Worm (Caenorhabditis elegans): ENCODE results near the gene csb-1.

Gene csb-1

DNA sequence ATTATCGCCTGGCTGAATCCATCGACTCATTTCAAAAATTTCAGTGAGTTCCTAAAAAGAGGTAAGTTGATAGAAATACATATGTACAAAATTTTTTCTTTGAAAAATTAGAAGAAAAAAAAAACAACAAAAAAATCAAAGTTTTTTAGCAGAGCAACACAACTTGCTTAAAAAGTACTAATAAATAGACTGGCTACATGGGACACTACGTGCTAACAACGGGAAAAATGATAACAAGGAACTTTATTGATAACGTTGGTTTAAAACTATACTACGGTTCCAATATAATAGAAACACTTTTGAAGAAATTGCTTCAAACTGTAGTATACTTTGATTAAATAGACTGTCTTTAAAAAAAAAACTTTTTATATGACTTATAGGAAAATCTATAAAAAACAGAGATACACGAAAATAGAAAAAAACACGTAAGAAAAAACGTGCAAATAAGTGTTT is 27.2 kb downstream of the csb-1 start, which contains the start of gene acox-1.6:
acox-1.6 (minus strand) TSS at position 51 of the 453 bp plus-strand sequence.
- TF ChIP-seq dmd-4 (tag; optimal IDR thresholded peaks at IDR 0.05): no peak
- TF ChIP-seq fos-1 (tag; optimal IDR thresholded peaks at IDR 0.05): peak; percentile 46
- no peak for TF ChIP-seq nhr-23 (tag; optimal IDR thresholded peaks at IDR 0.05)

DNA sequence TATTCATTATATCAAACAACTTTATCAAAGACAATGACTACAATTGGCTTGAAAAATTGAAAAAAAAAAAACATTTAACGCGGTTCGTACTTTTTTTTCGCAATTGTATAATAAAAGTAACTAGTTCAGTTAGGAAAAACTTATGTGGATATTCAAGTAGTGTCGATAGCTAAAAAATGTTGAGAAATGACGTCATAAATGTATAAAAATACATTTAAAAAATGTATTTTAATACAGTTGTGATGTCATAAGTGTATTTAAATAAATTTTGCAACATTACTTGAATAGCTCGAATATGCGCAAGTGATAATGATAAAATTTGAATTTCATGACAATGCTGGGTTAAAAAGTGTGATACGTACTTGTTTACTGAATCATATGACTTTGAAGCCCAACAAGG is 34.2 kb downstream of the csb-1 start:
- TF ChIP-seq ztf-4 (tag; optimal IDR thresholded peaks at IDR 0.05): no peak
- TF ChIP-seq aly-2 (tag; optimal IDR thresholded peaks at IDR 0.05): no peak
- no peak for TF ChIP-seq ztf-11 (tag; optimal IDR thresholded peaks at IDR 0.05)
- TF ChIP-seq unc-62 (GFP tag; optimal IDR thresholded peaks at IDR 0.05): no peak
- TF ChIP-seq mbf-1 (tag; optimal IDR thresholded peaks at IDR 0.05): no peak
- no peak for TF ChIP-seq C34F6.9 (tag; optimal IDR thresholded peaks at IDR 0.05)
- TF ChIP-seq sem-4 (tag; optimal IDR thresholded peaks at IDR 0.05): no peak
- TF ChIP-seq fos-1 (tag; optimal IDR thresholded peaks at IDR 0.05): no peak

DNA sequence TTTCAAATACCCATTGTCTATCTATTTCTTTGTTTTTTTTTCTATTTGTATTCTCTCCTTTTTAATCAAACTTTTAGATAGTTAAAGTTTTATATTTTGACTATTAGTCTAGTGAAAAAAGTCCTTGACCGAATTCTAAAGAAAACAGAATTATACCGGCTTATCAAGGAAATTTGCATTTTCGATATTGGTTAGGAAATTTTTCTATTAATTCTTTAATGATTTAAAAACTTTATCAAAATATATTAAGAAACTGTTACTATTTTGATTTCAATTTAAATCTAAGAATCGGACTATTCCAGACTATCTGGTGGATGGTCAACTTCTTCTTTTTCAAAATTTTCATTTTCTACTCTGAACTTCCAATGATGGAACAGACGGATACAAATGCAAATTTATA is 37.7 kb downstream of the csb-1 start, which contains the start of gene Y7A5A.20:
Y7A5A.20 (plus strand) TSS at position 301 of the 400 bp plus-strand sequence.
- TF ChIP-seq elt-3 (tag; optimal IDR thresholded peaks at IDR 0.05) (no peak), sma-9 (GFP tag; optimal IDR thresholded peaks at IDR 0.05) (no peak), sma-9 (tag; optimal IDR thresholded peaks at IDR 0.05) (no peak), ZK546.5 (tag; optimal IDR thresholded peaks at IDR 0.05) (no peak), aly-2 (tag; optimal IDR thresholded peaks at IDR 0.05) (no peak), ztf-1 (GFP tag; conservative IDR thresholded peaks at IDR 0.05) (no peak), mab-5 (tag; optimal IDR thresholded peaks at IDR 0.05) (no peak)

DNA sequence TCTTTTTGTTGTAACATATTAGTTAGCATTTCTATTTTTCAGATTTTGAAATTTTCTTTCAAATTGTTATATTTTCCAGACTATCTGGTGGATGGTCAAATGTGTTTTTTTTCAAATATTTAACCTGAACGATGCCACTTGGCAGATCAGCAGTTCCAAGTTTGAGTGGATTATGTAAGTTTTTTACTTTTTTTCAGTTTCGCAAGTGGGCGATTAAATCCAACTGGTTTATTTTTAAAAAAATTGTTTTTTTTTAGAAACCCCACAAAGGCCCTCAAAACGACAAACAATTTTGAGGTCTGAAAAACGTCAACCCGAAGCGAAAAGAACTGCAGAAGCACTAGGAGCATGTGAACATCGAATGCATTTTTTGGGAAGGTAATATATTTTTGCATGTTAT is 38.9 kb downstream of the csb-1 start, which contains the start of gene Y7A5A.9:
Y7A5A.9 (plus strand) TSS at position 301 of the 400 bp plus-strand sequence.
- no peak for TF ChIP-seq Y55F3AM.14 (GFP tag; optimal IDR thresholded peaks at IDR 0.05)

DNA sequence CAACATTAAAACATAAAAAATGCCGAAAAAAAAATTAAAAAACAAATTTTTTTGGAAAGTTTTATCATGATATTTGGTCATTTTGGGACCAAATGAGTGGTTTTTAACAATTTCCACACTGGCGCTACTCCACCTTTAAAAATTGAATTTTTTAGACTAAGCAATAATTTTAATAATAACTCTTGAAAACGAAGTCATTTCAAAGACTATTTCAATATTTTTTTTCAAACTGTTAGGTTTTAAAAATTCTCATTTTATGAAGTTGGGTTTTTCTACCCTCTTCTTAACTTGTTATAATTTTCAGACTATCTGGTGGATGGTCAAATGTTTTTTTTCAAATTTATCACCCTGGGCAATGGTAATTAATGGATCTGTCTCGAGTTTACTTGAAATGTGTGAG is 43.5 kb downstream of the csb-1 start, which contains the start of gene Y7A5A.8:
Y7A5A.8 (plus strand) TSS at position 301 of the 400 bp plus-strand sequence.
- TF ChIP-seq unc-39 (tag; optimal IDR thresholded peaks at IDR 0.05) (no peak), ztf-4 (tag; optimal IDR thresholded peaks at IDR 0.05) (no peak), snpc-4 (tag; optimal IDR thresholded peaks at IDR 0.05) (no peak), ama-1 (optimal IDR thresholded peaks at IDR 0.05) (no peak), ztf-1 (GFP tag; conservative IDR thresholded peaks at IDR 0.05) (no peak), ZK546.5 (tag; optimal IDR thresholded peaks at IDR 0.05) (no peak), elt-1 (tag; optimal IDR thresholded peaks at IDR 0.05) (no peak), ceh-82 (tag; optimal IDR thresholded peaks at IDR 0.05) (no peak), egl-27 (tag; optimal IDR thresholded peaks at IDR 0.05) (no peak), C34F6.9 (tag; optimal IDR thresholded peaks at IDR 0.05) (no peak), mab-5 (tag; optimal IDR thresholded peaks at IDR 0.05) (no peak), R02D3.7 (tag; optimal IDR thresholded peaks at IDR 0.05) (no peak), alr-1 (tag; optimal IDR thresholded peaks at IDR 0.05) (no peak), sma-9 (GFP tag; optimal IDR thresholded peaks at IDR 0.05) (no peak), sma-9 (tag; optimal IDR thresholded peaks at IDR 0.05) (no peak), blmp-1 (tag; optimal IDR thresholded peaks at IDR 0.05; ENCODE audit: insufficient read depth) (no peak), crh-2 (tag; optimal IDR thresholded peaks at IDR 0.05) (no peak), F13H6.1 (tag; optimal IDR thresholded peaks at IDR 0.05) (no peak), lin-13 (GFP tag; optimal IDR thresholded peaks at IDR 0.05) (no peak), nhr-77 (tag; optimal IDR thresholded peaks at IDR 0.05) (no peak)

DNA sequence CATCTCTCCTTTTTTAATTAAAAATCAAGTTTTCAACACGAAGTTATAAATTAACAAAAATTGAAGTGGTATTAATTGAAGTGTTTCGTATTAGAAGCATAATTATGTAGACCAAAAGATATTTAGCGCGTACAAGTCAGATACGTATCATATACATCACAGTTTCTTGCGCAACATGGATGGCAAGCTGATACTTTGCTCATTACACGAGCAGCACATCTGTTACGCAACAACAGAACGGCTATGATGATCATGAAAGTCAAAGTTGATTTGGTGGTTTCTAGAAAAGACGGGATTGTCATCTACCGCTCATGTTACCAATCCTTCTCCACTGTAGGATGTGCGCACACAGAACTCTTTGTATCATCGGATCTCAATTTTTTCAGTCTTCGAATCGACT is 51.2 kb downstream of the csb-1 start:
- TF ChIP-seq nhr-10 (tag; optimal IDR thresholded peaks at IDR 0.05): no peak
- TF ChIP-seq mbf-1 (tag; optimal IDR thresholded peaks at IDR 0.05): no peak
- TF ChIP-seq snpc-4 (tag; optimal IDR thresholded peaks at IDR 0.05): no peak
- TF ChIP-seq zag-1 (tag; optimal IDR thresholded peaks at IDR 0.05): no peak
- no peak for TF ChIP-seq lsy-2 (tag; optimal IDR thresholded peaks at IDR 0.05)
- TF ChIP-seq nhr-129 (tag; optimal IDR thresholded peaks at IDR 0.05): no peak
- TF ChIP-seq ZK546.5 (tag; optimal IDR thresholded peaks at IDR 0.05): no peak
- TF ChIP-seq lin-39 (tag; optimal IDR thresholded peaks at IDR 0.05): no peak
- no peak for TF ChIP-seq ceh-82 (tag; optimal IDR thresholded peaks at IDR 0.05)

Measured in whole organism, L2 larva.